Fruit fly (Drosophila melanogaster): ENCODE data around the gene Jarid2.
A peak's percentile ranks its signal among the peaks of the same experiment; 100 is the strongest.

dm6 chr3L:9476829-9477228, at the start of gene Jarid2, which contains the start of gene Uch-L5:
- TF ChIP-seq psq (GFP tag; optimal IDR thresholded peaks at IDR 0.05) (peak; percentile 70), jim (GFP tag; optimal IDR thresholded peaks at IDR 0.05) (no peak), dmrt93B (GFP tag; optimal IDR thresholded peaks at IDR 0.05) (no peak), fru (GFP tag; optimal IDR thresholded peaks at IDR 0.05) (peak; percentile 49), foxo (GFP tag; optimal IDR thresholded peaks at IDR 0.05) (peak in 1 of 2 experiments; percentile 78)
